Fruit fly (Drosophila melanogaster): ENCODE measurements around the gene Ibf1.

Ibf1 gene

DNA sequence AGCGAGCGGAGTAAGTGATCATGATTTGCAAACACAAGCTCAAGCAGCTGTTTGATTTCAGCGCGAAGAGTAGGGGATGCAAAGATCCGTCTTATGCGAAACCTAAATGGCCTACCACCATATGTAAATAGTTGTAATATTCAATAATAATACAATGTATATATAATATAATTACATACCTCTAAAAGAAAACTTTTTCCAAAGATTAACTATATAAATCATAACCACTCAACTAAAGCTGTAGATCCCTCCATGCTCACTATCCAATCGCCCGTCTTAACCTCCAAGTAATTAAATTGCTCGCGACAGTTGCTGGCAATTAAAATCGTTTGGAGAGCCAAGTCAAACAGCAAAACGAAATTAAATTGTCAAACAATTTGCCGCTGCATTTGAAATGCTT, 31.4 kb upstream of the Ibf1 start:
- TF ChIP-seq Mio (GFP tag; optimal IDR thresholded peaks at IDR 0.05) (no peak), CrebA (GFP tag; optimal IDR thresholded peaks at IDR 0.05; ENCODE audit: borderline replicate concordance) (no peak), ey (GFP tag; optimal IDR thresholded peaks at IDR 0.05) (peak; percentile 59), GATAd (GFP tag; optimal IDR thresholded peaks at IDR 0.05) (no peak), Hnf4 (GFP tag; optimal IDR thresholded peaks at IDR 0.05) (peak; percentile 31), CG9705 (GFP tag; optimal IDR thresholded peaks at IDR 0.05) (no peak), br (GFP tag; optimal IDR thresholded peaks at IDR 0.05) (no peak), Jra (GFP tag; optimal IDR thresholded peaks at IDR 0.05) (no peak), h (GFP tag; optimal IDR thresholded peaks at IDR 0.05) (peak; percentile 74), pan (optimal IDR thresholded peaks at IDR 0.05) (no peak), woc (GFP tag; optimal IDR thresholded peaks at IDR 0.05) (peak; percentile 3), sv (GFP tag; optimal IDR thresholded peaks at IDR 0.05) (peak; percentile 46), rgr (GFP tag; optimal IDR thresholded peaks at IDR 0.05) (peak; percentile 84), sage (GFP tag; optimal IDR thresholded peaks at IDR 0.05) (peak; percentile 73), tai (GFP tag; optimal IDR thresholded peaks at IDR 0.05) (no peak), Vsx2 (GFP tag; optimal IDR thresholded peaks at IDR 0.05; ENCODE audit: partially characterized antibody) (no peak), CG32264 (GFP tag; optimal IDR thresholded peaks at IDR 0.05) (peak; percentile 5), dmrt93B (GFP tag; optimal IDR thresholded peaks at IDR 0.05) (peak; percentile 72), HLH106 (tag; optimal IDR thresholded peaks at IDR 0.05) (peak; percentile 73), Hr83 (GFP tag; optimal IDR thresholded peaks at IDR 0.05; ENCODE audit: poor library complexity, severe bottlenecking) (no peak), brk (GFP tag; optimal IDR thresholded peaks at IDR 0.05) (peak; percentile 23), lola (GFP tag; optimal IDR thresholded peaks at IDR 0.05) (no peak), Dif (GFP tag; optimal IDR thresholded peaks at IDR 0.05; ENCODE audit: partially characterized antibody) (no peak), jim (GFP tag; optimal IDR thresholded peaks at IDR 0.05) (no peak), Hr78 (GFP tag; optimal IDR thresholded peaks at IDR 0.05) (no peak), Sp1 (GFP tag; optimal IDR thresholded peaks at IDR 0.05) (peak; percentile 58), Dfd (GFP tag; optimal IDR thresholded peaks at IDR 0.05) (no peak), usp (GFP tag; optimal IDR thresholded peaks at IDR 0.05) (no peak), dl (GFP tag; optimal IDR thresholded peaks at IDR 0.05; ENCODE audit: insufficient read depth in 1 of 2, partially characterized antibody in 2 of 2) (no peak), psq (GFP tag; optimal IDR thresholded peaks at IDR 0.05) (no peak), Abd-B (GFP tag; optimal IDR thresholded peaks at IDR 0.05) (no peak), N (GFP tag; optimal IDR thresholded peaks at IDR 0.05) (no peak), OdsH (GFP tag; optimal IDR thresholded peaks at IDR 0.05) (peak; percentile 72), fru (GFP tag; optimal IDR thresholded peaks at IDR 0.05) (peak; percentile 44), dsf (GFP tag; optimal IDR thresholded peaks at IDR 0.05; ENCODE audit: borderline replicate concordance) (no peak), Myc (optimal IDR thresholded peaks at IDR 0.05) (no peak), Rel (GFP tag; optimal IDR thresholded peaks at IDR 0.05) (no peak), Rel (tag; optimal IDR thresholded peaks at IDR 0.05) (no peak), foxo (GFP tag; optimal IDR thresholded peaks at IDR 0.05) (peak in 1 of 2 experiments; percentile 83)

DNA sequence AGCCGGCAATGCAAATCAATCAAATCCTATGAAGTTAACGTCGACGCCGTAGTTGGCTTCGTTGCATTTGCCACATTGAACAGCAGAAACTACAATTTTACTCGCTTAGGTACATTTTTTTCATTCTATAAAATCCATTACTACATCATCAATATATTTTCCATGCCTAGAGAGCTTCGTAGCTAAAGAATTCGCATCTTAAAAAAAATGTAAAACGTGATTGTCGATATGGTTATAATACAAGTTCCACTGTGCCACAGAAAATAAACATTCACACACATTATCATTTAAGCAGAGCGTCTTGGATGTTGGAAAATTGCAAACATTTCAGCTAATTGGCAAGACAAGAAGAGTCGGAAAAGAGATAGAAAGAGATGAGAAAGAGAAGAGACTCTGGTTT, 30.8 kb upstream of the Ibf1 start:
- no peak for TF ChIP-seq foxo (GFP tag; optimal IDR thresholded peaks at IDR 0.05)
- no peak for TF ChIP-seq dsf (GFP tag; optimal IDR thresholded peaks at IDR 0.05; ENCODE audit: borderline replicate concordance)
- TF ChIP-seq psq (GFP tag; optimal IDR thresholded peaks at IDR 0.05) = no peak
- no peak for TF ChIP-seq Dfd (GFP tag; optimal IDR thresholded peaks at IDR 0.05)

DNA sequence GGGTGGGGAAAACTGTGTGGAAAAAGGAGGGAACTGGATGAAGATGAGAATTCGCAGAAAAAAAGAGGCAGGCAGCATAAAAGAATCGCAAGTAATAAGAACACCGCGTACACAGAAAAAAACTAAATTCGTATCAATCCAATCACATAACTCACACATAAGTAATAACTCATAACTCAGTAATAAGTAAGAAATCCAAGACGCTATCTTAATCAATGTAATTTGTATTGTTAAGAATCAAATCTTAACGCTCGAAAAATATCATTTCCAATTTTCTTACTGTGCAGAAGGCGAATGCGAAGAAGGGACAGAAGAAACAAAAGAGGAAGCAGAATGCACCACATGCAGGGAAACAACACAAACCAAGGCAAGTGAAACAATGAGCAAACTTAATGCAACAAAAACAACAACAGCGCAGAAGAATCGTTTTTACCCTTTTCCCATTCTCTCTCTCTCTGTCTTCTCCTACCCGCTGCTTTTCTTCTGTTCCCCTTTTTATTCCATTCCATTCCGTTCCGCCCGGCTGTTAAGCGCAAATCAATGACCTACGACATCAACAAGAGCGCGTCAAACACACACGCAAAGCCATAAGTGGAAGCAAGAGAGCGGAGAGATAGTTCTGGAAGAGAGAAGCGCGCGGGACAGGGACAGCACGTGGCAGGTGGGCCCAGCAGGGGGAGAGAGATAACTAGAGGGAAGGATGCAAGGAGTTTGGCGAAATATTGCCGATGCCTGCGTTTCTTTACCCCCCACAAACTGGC, 29.5 kb upstream of the Ibf1 start:
- peak; percentile 100 for TF ChIP-seq psq (GFP tag; optimal IDR thresholded peaks at IDR 0.05)
- TF ChIP-seq Dif (GFP tag; optimal IDR thresholded peaks at IDR 0.05; ENCODE audit: partially characterized antibody) = peak; percentile 57
- TF ChIP-seq fru (GFP tag; optimal IDR thresholded peaks at IDR 0.05) = peak; percentile 100
- peak; percentile 86 for TF ChIP-seq dsf (GFP tag; optimal IDR thresholded peaks at IDR 0.05; ENCODE audit: borderline replicate concordance)
- peak; percentile 98 for TF ChIP-seq ey (GFP tag; optimal IDR thresholded peaks at IDR 0.05)
- TF ChIP-seq Abd-B (GFP tag; optimal IDR thresholded peaks at IDR 0.05) = no peak
- TF ChIP-seq Jra (GFP tag; optimal IDR thresholded peaks at IDR 0.05) = peak; percentile 96
- peak; percentile 94 for TF ChIP-seq brk (GFP tag; optimal IDR thresholded peaks at IDR 0.05)
- TF ChIP-seq br (GFP tag; optimal IDR thresholded peaks at IDR 0.05) = peak; percentile 98
- no peak for TF ChIP-seq Myc (optimal IDR thresholded peaks at IDR 0.05)
- peak; percentile 96 for TF ChIP-seq tai (GFP tag; optimal IDR thresholded peaks at IDR 0.05)
- TF ChIP-seq GATAd (GFP tag; optimal IDR thresholded peaks at IDR 0.05) = peak; percentile 55
- TF ChIP-seq Vsx2 (GFP tag; optimal IDR thresholded peaks at IDR 0.05; ENCODE audit: partially characterized antibody) = no peak
- peak; percentile 97 for TF ChIP-seq Hnf4 (GFP tag; optimal IDR thresholded peaks at IDR 0.05)
- TF ChIP-seq dmrt93B (GFP tag; optimal IDR thresholded peaks at IDR 0.05) = peak; percentile 96
- peak; percentile 98 for TF ChIP-seq Sp1 (GFP tag; optimal IDR thresholded peaks at IDR 0.05)
- TF ChIP-seq N (GFP tag; optimal IDR thresholded peaks at IDR 0.05) = no peak
- peak; percentile 98 for TF ChIP-seq rgr (GFP tag; optimal IDR thresholded peaks at IDR 0.05)
- TF ChIP-seq Dfd (GFP tag; optimal IDR thresholded peaks at IDR 0.05) = peak; percentile 49
- no peak for TF ChIP-seq jim (GFP tag; optimal IDR thresholded peaks at IDR 0.05)
- no peak for TF ChIP-seq pan (optimal IDR thresholded peaks at IDR 0.05)
- peak; percentile 98 for TF ChIP-seq woc (GFP tag; optimal IDR thresholded peaks at IDR 0.05)
- TF ChIP-seq OdsH (GFP tag; optimal IDR thresholded peaks at IDR 0.05) = peak; percentile 98
- peak; percentile 96 for TF ChIP-seq CG32264 (GFP tag; optimal IDR thresholded peaks at IDR 0.05)
- TF ChIP-seq Mio (GFP tag; optimal IDR thresholded peaks at IDR 0.05) = peak; percentile 69
- peak; percentile 87 to 99 for TF ChIP-seq foxo (GFP tag; optimal IDR thresholded peaks at IDR 0.05)
- TF ChIP-seq Rel (GFP tag; optimal IDR thresholded peaks at IDR 0.05) = peak; percentile 94
- TF ChIP-seq Rel (tag; optimal IDR thresholded peaks at IDR 0.05) = peak; percentile 80
- TF ChIP-seq sv (GFP tag; optimal IDR thresholded peaks at IDR 0.05) = peak; percentile 36
- peak; percentile 91 for TF ChIP-seq CrebA (GFP tag; optimal IDR thresholded peaks at IDR 0.05; ENCODE audit: borderline replicate concordance)
- TF ChIP-seq sage (GFP tag; optimal IDR thresholded peaks at IDR 0.05) = peak; percentile 97
- TF ChIP-seq h (GFP tag; optimal IDR thresholded peaks at IDR 0.05) = peak; percentile 99
- TF ChIP-seq CG9705 (GFP tag; optimal IDR thresholded peaks at IDR 0.05) = peak; percentile 90
- no peak for TF ChIP-seq usp (GFP tag; optimal IDR thresholded peaks at IDR 0.05)
- TF ChIP-seq dl (GFP tag; optimal IDR thresholded peaks at IDR 0.05; ENCODE audit: insufficient read depth in 1 of 2, partially characterized antibody in 2 of 2) = peak in 1 of 2 experiments; percentile 49
